Fruit fly (Drosophila melanogaster) whole organism, embryonic: ENCODE data around the gene CG17777.

Experiments
- Ada2b ChIP-seq: fragments of 200-800 bp; sonication (Bioruptor generic); IDR thresholded peaks from 2 replicates; pipeline ENCODE4 v1.3.6; 2022; ENCODE audit warnings: missing biosample characterization, missing genetic modification characterization
- Atf-2 ChIP-seq: fragments of 200-800 bp; sonication (Bioruptor generic); optimal IDR thresholded peaks from 2 replicates; lab custom pipeline; 2016; ENCODE audit warnings: missing biosample characterization, missing genetic modification characterization
- CG10462 ChIP-seq: fragments of 200-800 bp; sonication (Bioruptor generic); optimal IDR thresholded peaks from 2 replicates; lab custom pipeline; 2016; ENCODE audit warnings: missing biosample characterization, missing genetic modification characterization
- CG11504 ChIP-seq: fragments of 200-800 bp; sonication (Bioruptor generic); optimal IDR thresholded peaks from 3 replicates; lab custom pipeline; 2019; ENCODE audit warnings: missing biosample characterization, mild to moderate bottlenecking, missing genetic modification characterization, moderate library complexity
- CG12299 ChIP-seq: fragments of 200-800 bp; sonication (Bioruptor generic); optimal IDR thresholded peaks from 2 replicates; lab custom pipeline; 2018; ENCODE audit warnings: missing biosample characterization, mild to moderate bottlenecking, missing genetic modification characterization
- CG15601 ChIP-seq: fragments of 200-800 bp; sonication (Bioruptor generic); optimal IDR thresholded peaks from 3 replicates; lab custom pipeline; 2019; ENCODE audit warnings: missing biosample characterization, mild to moderate bottlenecking, missing genetic modification characterization, moderate library complexity
- CG16813 ChIP-seq: fragments of 200-800 bp; sonication (Bioruptor generic); IDR thresholded peaks from 3 replicates; pipeline ENCODE4 v1.3.6; 2022; ENCODE audit warnings: missing biosample characterization, missing genetic modification characterization; ENCODE audit not compliant: partially characterized antibody
- CG1792 ChIP-seq: fragments of 200-800 bp; sonication (Bioruptor generic); optimal IDR thresholded peaks from 2 replicates; lab custom pipeline; 2016; ENCODE audit warnings: missing biosample characterization, missing genetic modification characterization
- CG1832 ChIP-seq: fragments of 200-800 bp; sonication (Bioruptor generic); optimal IDR thresholded peaks from 2 replicates; lab custom pipeline; 2017; ENCODE audit warnings: missing biosample characterization, mild to moderate bottlenecking, missing genetic modification characterization, inconsistent platforms
- CG18764 ChIP-seq: fragments of 200-800 bp; sonication (Bioruptor generic); optimal IDR thresholded peaks from 3 replicates; lab custom pipeline; 2016; ENCODE audit warnings: missing biosample characterization, missing genetic modification characterization
- CG31224 ChIP-seq: fragments of 200-800 bp; sonication (Bioruptor generic); IDR thresholded peaks from 2 replicates; pipeline ENCODE4 v1.3.6; 2022; ENCODE audit warnings: missing biosample characterization, missing genetic modification characterization
- CG32767 ChIP-seq: fragments of 200-800 bp; sonication (Bioruptor generic); IDR thresholded peaks from 2 replicates; pipeline ENCODE4 v1.3.6; 2022; ENCODE audit warnings: missing biosample characterization, missing genetic modification characterization
- CG33213 ChIP-seq: fragments of 200-800 bp; sonication (Bioruptor generic); optimal IDR thresholded peaks from 3 replicates; lab custom pipeline; 2016; ENCODE audit warnings: missing biosample characterization, missing genetic modification characterization
- CG4282 ChIP-seq: fragments of 200-800 bp; sonication (Bioruptor generic); optimal IDR thresholded peaks from 2 replicates; lab custom pipeline; 2016; ENCODE audit warnings: missing biosample characterization, missing genetic modification characterization
- CG5245 ChIP-seq: fragments of 200-800 bp; sonication (Bioruptor generic); optimal IDR thresholded peaks from 3 replicates; lab custom pipeline; 2016; ENCODE audit warnings: missing biosample characterization, missing genetic modification characterization
- CG6254 ChIP-seq: fragments of 200-800 bp; sonication (Bioruptor generic); optimal IDR thresholded peaks from 3 replicates; lab custom pipeline; 2017; ENCODE audit warnings: mild to moderate bottlenecking, missing biosample characterization, missing genetic modification reagents, missing genetic modification characterization
- CG6272 ChIP-seq: fragments of 200-800 bp; sonication (Bioruptor generic); IDR thresholded peaks from 2 replicates; pipeline ENCODE4 v1.3.6; 2022; ENCODE audit warnings: missing biosample characterization, missing genetic modification characterization
- CG7271 ChIP-seq: fragments of 200-800 bp; sonication (Bioruptor generic); optimal IDR thresholded peaks from 2 replicates; lab custom pipeline; 2018; ENCODE audit warnings: missing biosample characterization, mild to moderate bottlenecking, missing genetic modification characterization, moderate library complexity
- CG7987 ChIP-seq: fragments of 200-800 bp; sonication (Bioruptor generic); optimal IDR thresholded peaks from 2 replicates; lab custom pipeline; 2018; ENCODE audit warnings: missing biosample characterization, mild to moderate bottlenecking, missing genetic modification characterization, moderate library complexity
- CG9609 ChIP-seq: fragments of 200-800 bp; sonication (Bioruptor generic); optimal IDR thresholded peaks from 3 replicates; lab custom pipeline; 2016; ENCODE audit warnings: missing biosample characterization, missing genetic modification characterization
- CoRest ChIP-seq: fragments of 200-800 bp; sonication (Bioruptor generic); optimal IDR thresholded peaks from 3 replicates; lab custom pipeline; 2018; ENCODE audit warnings: missing biosample characterization, mild to moderate bottlenecking, missing genetic modification characterization, moderate library complexity
- D19A ChIP-seq: fragments of 200-800 bp; optimal IDR thresholded peaks from 3 replicates; lab custom pipeline; 2019; ENCODE audit warnings: missing biosample characterization, mild to moderate bottlenecking, missing genetic modification characterization, moderate library complexity
- Dp ChIP-seq: fragments of 200-800 bp; sonication (Bioruptor generic); optimal IDR thresholded peaks from 2 replicates; lab custom pipeline; 2018; ENCODE audit warnings: missing biosample characterization, mild to moderate bottlenecking, missing genetic modification characterization, moderate library complexity
- Fer3 ChIP-seq: fragments of 200-800 bp; sonication (Bioruptor generic); optimal IDR thresholded peaks from 2 replicates; lab custom pipeline; 2018; ENCODE audit warnings: missing biosample characterization, mild to moderate bottlenecking, missing genetic modification characterization, moderate library complexity
- Hmr ChIP-seq: fragments of 200-800 bp; sonication (Bioruptor generic); optimal IDR thresholded peaks from 3 replicates; lab custom pipeline; 2017; ENCODE audit warnings: mild to moderate bottlenecking, missing biosample characterization, missing genetic modification reagents, missing genetic modification characterization
- Jarid2 ChIP-seq: fragments of 200-800 bp; sonication (Bioruptor generic); optimal IDR thresholded peaks from 3 replicates; lab custom pipeline; 2017; ENCODE audit warnings: mild to moderate bottlenecking, missing biosample characterization, missing genetic modification reagents, missing genetic modification characterization
- Meics ChIP-seq: fragments of 200-800 bp; sonication (Bioruptor generic); optimal IDR thresholded peaks from 2 replicates; lab custom pipeline; 2017; ENCODE audit warnings: missing biosample characterization, mild to moderate bottlenecking, missing genetic modification characterization
- NC2β ChIP-seq: fragments of 200-800 bp; sonication (Bioruptor generic); optimal IDR thresholded peaks from 2 replicates; lab custom pipeline; 2016; ENCODE audit warnings: missing biosample characterization, missing genetic modification characterization
- Neu2 ChIP-seq: fragments of 200-800 bp; sonication (Bioruptor generic); optimal IDR thresholded peaks from 3 replicates; lab custom pipeline; 2016; ENCODE audit warnings: missing biosample characterization, missing genetic modification characterization, borderline replicate concordance
- Oli ChIP-seq: fragments of 200-800 bp; sonication (Bioruptor generic); optimal IDR thresholded peaks from 2 replicates; lab custom pipeline; 2018; ENCODE audit warnings: missing biosample characterization, mild to moderate bottlenecking, missing genetic modification characterization, moderate library complexity
- Rx ChIP-seq: fragments of 200-800 bp; sonication (Bioruptor generic); IDR thresholded peaks from 2 replicates; pipeline ENCODE4 v1.3.6; 2022; ENCODE audit warnings: missing biosample characterization, missing genetic modification characterization
- Sox100B ChIP-seq: fragments of 200-800 bp; sonication (Bioruptor generic); optimal IDR thresholded peaks from 3 replicates; lab custom pipeline; 2018; ENCODE audit warnings: missing biosample characterization, mild to moderate bottlenecking, missing genetic modification characterization
- Sox102F ChIP-seq: fragments of 200-800 bp; sonication (Bioruptor generic); optimal IDR thresholded peaks from 2 replicates; lab custom pipeline; 2018; ENCODE audit warnings: missing biosample characterization, mild to moderate bottlenecking, missing genetic modification characterization, moderate library complexity
- Spps ChIP-seq: fragments of 200-800 bp; sonication (Bioruptor generic); optimal IDR thresholded peaks from 2 replicates; lab custom pipeline; 2018; ENCODE audit warnings: missing biosample characterization, mild to moderate bottlenecking, missing genetic modification characterization
- Trl ChIP-seq, 3 experiments: fragments of >200 bp in 2 of 3; fragments of 200-800 bp in 1 of 3; sonication (Bioruptor generic) in 1 of 3; optimal IDR thresholded peaks; 2 replicates in 1 of 3; 3 replicates in 2 of 3; lab custom pipeline; 2016 to 2017; ENCODE audit warnings: missing biosample characterization in 1 of 3, missing genetic modification characterization in 1 of 3
- ara ChIP-seq: fragments of 200-800 bp; sonication (Bioruptor generic); IDR thresholded peaks from 2 replicates; pipeline ENCODE4 v1.3.6; 2022; ENCODE audit warnings: missing biosample characterization, missing genetic modification characterization
- ash1 ChIP-seq: fragments of 200-800 bp; sonication (Bioruptor generic); optimal IDR thresholded peaks from 2 replicates; lab custom pipeline; 2018; ENCODE audit warnings: missing biosample characterization, mild to moderate bottlenecking, missing genetic modification characterization
- dan ChIP-seq: fragments of 200-800 bp; sonication (Bioruptor generic); IDR thresholded peaks from 2 replicates; pipeline ENCODE4 v1.3.6; 2022; ENCODE audit warnings: missing biosample characterization, missing genetic modification characterization
- gcm2 ChIP-seq: fragments of 200-800 bp; sonication (Bioruptor generic); optimal IDR thresholded peaks from 2 replicates; lab custom pipeline; 2016; ENCODE audit warnings: missing biosample characterization, missing genetic modification characterization
- gt ChIP-seq: fragments of 200-800 bp; sonication (Bioruptor generic); IDR thresholded peaks from 2 replicates; pipeline ENCODE4 v1.3.6; 2022; ENCODE audit warnings: missing biosample characterization, missing genetic modification characterization
- hb ChIP-seq: fragments of 200-800 bp; sonication (Bioruptor generic); IDR thresholded peaks from 3 replicates; pipeline ENCODE4 v1.3.6; 2022; ENCODE audit warnings: missing biosample characterization, missing genetic modification characterization; ENCODE audit not compliant: partially characterized antibody
- klu ChIP-seq: fragments of 200-800 bp; sonication (Bioruptor generic); IDR thresholded peaks from 2 replicates; pipeline ENCODE4 v1.3.6; 2022; ENCODE audit warnings: missing biosample characterization, missing genetic modification characterization
- lilli ChIP-seq: fragments of 200-800 bp; sonication (Bioruptor generic); optimal IDR thresholded peaks from 3 replicates; lab custom pipeline; 2016; ENCODE audit warnings: missing biosample characterization, missing genetic modification characterization
- lmd ChIP-seq: fragments of 200-800 bp; sonication (Bioruptor generic); IDR thresholded peaks from 2 replicates; pipeline ENCODE4 v1.3.6; 2022; ENCODE audit warnings: missing biosample characterization, missing genetic modification characterization
- lola ChIP-seq, 3 experiments: fragments of >200 bp in 2 of 3; fragments of 200-800 bp in 1 of 3; sonication (Bioruptor generic) in 1 of 3; optimal IDR thresholded peaks; 2 replicates each; lab custom pipeline; 2017 to 2019; ENCODE audit warnings: missing biosample characterization in 3 of 3, missing genetic modification characterization in 3 of 3, mild to moderate bottlenecking in 1 of 3, moderate library complexity in 1 of 3
- nau ChIP-seq: fragments of 200-800 bp; sonication (Bioruptor generic); optimal IDR thresholded peaks from 3 replicates; lab custom pipeline; 2017; ENCODE audit warnings: missing biosample characterization, mild to moderate bottlenecking, missing genetic modification characterization, missing genetic modification reagents
- nom ChIP-seq: fragments of 200-800 bp; sonication (Bioruptor generic); optimal IDR thresholded peaks from 2 replicates; lab custom pipeline; 2017; ENCODE audit warnings: missing biosample characterization, missing genetic modification characterization, mild to moderate bottlenecking, moderate library complexity, missing genetic modification reagents
- sc ChIP-seq, 3 experiments: fragments of >200 bp in 2 of 3; fragments of 200-800 bp in 1 of 3; sonication (Bioruptor generic) in 1 of 3; optimal IDR thresholded peaks; 2 replicates in 2 of 3; 3 replicates in 1 of 3; lab custom pipeline; 2017; ENCODE audit warnings: mild to moderate bottlenecking in 1 of 3, missing biosample characterization in 1 of 3, missing genetic modification characterization in 1 of 3, missing genetic modification reagents in 1 of 3
- so ChIP-seq: fragments of 200-800 bp; sonication (Bioruptor generic); IDR thresholded peaks from 3 replicates; pipeline ENCODE4 v1.3.6; 2022; ENCODE audit warnings: missing biosample characterization, missing genetic modification characterization
- z ChIP-seq: fragments of 200-800 bp; sonication (Bioruptor generic); IDR thresholded peaks from 3 replicates; pipeline ENCODE4 v1.3.6; 2022; ENCODE audit warnings: missing biosample characterization, missing genetic modification characterization

Gene CG17777

dm6 chrX:2219899-2220298, 33.2 kb downstream of the CG17777 start (continued):
- TF ChIP-seq so (GFP tag; lab: Robert Waterston, UW), result no peak
- no peak for TF ChIP-seq lmd (GFP tag; lab: Robert Waterston, UW)
- no peak for TF ChIP-seq Trl (optimal IDR thresholded peaks at IDR 0.05; lab: Kevin White, UChicago)
- TF ChIP-seq Trl (GFP tag; optimal IDR thresholded peaks at IDR 0.05; lab: Kevin White, UChicago), result no peak
- TF ChIP-seq Hmr, result no peak
- no peak for TF ChIP-seq CG6272
- no peak for TF ChIP-seq gcm2
- no peak for TF ChIP-seq dan
- TF ChIP-seq CG5245, result no peak
- no peak for TF ChIP-seq gt (GFP tag; lab: Robert Waterston, UW)
- no peak for TF ChIP-seq CG4282 (GFP tag; lab: Kevin White, UChicago)
- TF ChIP-seq CG33213 (GFP tag; lab: Kevin White, UChicago), result no peak
- TF ChIP-seq klu (GFP tag; lab: Robert Waterston, UW), result no peak
- TF ChIP-seq CG11504 (tag; lab: Kevin White, UChicago), result peak; percentile 21
- no peak for TF ChIP-seq CG16813 (GFP tag; lab: Robert Waterston, UW)
- no peak for TF ChIP-seq Ada2b
- no peak for TF ChIP-seq CG1792
- TF ChIP-seq CoRest, result no peak
- peak; percentile 45 for TF ChIP-seq Sox102F (GFP tag; lab: Kevin White, UChicago)
- no peak for TF ChIP-seq CG1832 (GFP tag; lab: Kevin White, UChicago)
- TF ChIP-seq Oli (tag; lab: Kevin White, UChicago), result peak; percentile 20
- TF ChIP-seq CG15601 (tag; lab: Kevin White, UChicago), result no peak
- TF ChIP-seq lola (GFP tag; optimal IDR thresholded peaks at IDR 0.05; lab: Kevin White, UChicago), result no peak
- TF ChIP-seq Rx (GFP tag; lab: Robert Waterston, UW), result no peak
- TF ChIP-seq Sox100B (GFP tag; lab: Kevin White, UChicago), result no peak
- TF ChIP-seq lilli, result no peak
- no peak for TF ChIP-seq Meics (GFP tag; lab: Kevin White, UChicago)
- no peak for TF ChIP-seq Dp (GFP tag; lab: Kevin White, UChicago)
- no peak for TF ChIP-seq CG7271
- no peak for TF ChIP-seq ara (GFP tag; lab: Robert Waterston, UW)
- TF ChIP-seq sc (optimal IDR thresholded peaks at IDR 0.05; lab: Kevin White, UChicago), result no peak
- TF ChIP-seq sc (GFP tag; optimal IDR thresholded peaks at IDR 0.05; lab: Kevin White, UChicago), result no peak
- no peak for TF ChIP-seq D19A (tag; lab: Kevin White, UChicago)
- no peak for TF ChIP-seq CG9609 (GFP tag; lab: Kevin White, UChicago)
- no peak for TF ChIP-seq CG7987 (GFP tag; lab: Kevin White, UChicago)
- no peak for TF ChIP-seq Spps (tag; lab: Kevin White, UChicago)
- TF ChIP-seq Neu2 (GFP tag; lab: Kevin White, UChicago), result no peak
- no peak for TF ChIP-seq nom (GFP tag; lab: Kevin White, UChicago)
- no peak for TF ChIP-seq CG10462 (GFP tag; lab: Kevin White, UChicago)
- no peak for TF ChIP-seq Jarid2
- TF ChIP-seq Atf-2 (GFP tag; lab: Kevin White, UChicago), result no peak
- no peak for TF ChIP-seq CG32767 (GFP tag; lab: Robert Waterston, UW)
- TF ChIP-seq CG18764 (GFP tag; lab: Kevin White, UChicago), result no peak
- TF ChIP-seq CG12299 (tag; lab: Kevin White, UChicago), result no peak
- TF ChIP-seq z (GFP tag; lab: Robert Waterston, UW), result no peak
- TF ChIP-seq NC2β (GFP tag; lab: Kevin White, UChicago), result no peak
- TF ChIP-seq hb (GFP tag; lab: Robert Waterston, UW), result no peak
- no peak for TF ChIP-seq CG31224 (GFP tag; lab: Robert Waterston, UW)
- no peak for TF ChIP-seq nau
- no peak for TF ChIP-seq CG6254 (GFP tag; lab: Kevin White, UChicago)
- TF ChIP-seq ash1 (GFP tag; lab: Kevin White, UChicago), result no peak
- no peak for TF ChIP-seq Fer3 (tag; lab: Kevin White, UChicago)
